Worm (Caenorhabditis elegans): Measurements from ENCODE around the gene R04B3.2.

DNA sequence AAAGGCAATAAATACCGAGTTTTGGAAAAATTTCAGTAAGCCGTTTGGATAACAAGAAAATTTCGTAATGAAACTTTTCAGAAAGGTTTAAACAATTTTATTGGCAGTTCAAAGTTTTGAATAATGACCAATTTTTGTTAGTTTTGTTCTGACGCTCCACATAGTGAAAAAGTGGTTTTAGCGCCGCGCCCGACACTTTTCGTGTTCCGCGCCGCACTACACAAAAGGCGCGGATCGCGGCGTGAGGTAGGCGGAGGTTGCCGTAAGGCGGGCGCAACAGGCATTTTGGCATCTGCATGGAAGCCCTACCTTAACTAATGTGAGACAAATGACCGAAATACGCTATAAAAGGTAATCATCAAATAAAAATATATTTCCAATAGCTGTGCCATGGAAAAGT lies 11.8 kb downstream of the R04B3.2 start:
- TF ChIP-seq efl-1 (optimal IDR thresholded peaks at IDR 0.05) = no peak
- TF ChIP-seq efl-1 (GFP tag; optimal IDR thresholded peaks at IDR 0.05 in 1 of 2) = no peak
- TF ChIP-seq blmp-1 (tag; optimal IDR thresholded peaks at IDR 0.05) = no peak
